Worm (Caenorhabditis elegans) whole organism, L3 larva: ENCODE results near the gene B0410.1.

Experiments
- ZK546.5 ChIP-seq: sonication (generic microtip); optimal IDR thresholded peaks from 2 replicates; lab custom pipeline; 2017; ENCODE audit warnings: missing biosample characterization, missing genetic modification characterization
- aly-2 ChIP-seq: fragments of 150-350 bp; optimal IDR thresholded peaks from 2 replicates; lab custom pipeline; 2014; ENCODE audit warnings: missing biosample characterization, missing genetic modification characterization
- ceh-16 ChIP-seq: sonication (generic microtip); optimal IDR thresholded peaks from 2 replicates; lab custom pipeline; 2017; ENCODE audit warnings: missing biosample characterization, missing genetic modification characterization
- elt-3 ChIP-seq, 3 experiments: fragments of 150-350 bp in 1 of 3; sonication (generic microtip) in 2 of 3; optimal IDR thresholded peaks; 2 replicates in 2 of 3; 4 replicates in 1 of 3; lab custom pipeline; 2014 to 2017; ENCODE audit warnings: missing biosample characterization in 3 of 3, missing genetic modification characterization in 3 of 3
- nhr-11 ChIP-seq: fragments of 150-350 bp; optimal IDR thresholded peaks from 2 replicates; lab custom pipeline; 2014; ENCODE audit warnings: missing biosample characterization, missing genetic modification characterization
- nhr-23 ChIP-seq: fragments of 150-350 bp; optimal IDR thresholded peaks from 2 replicates; lab custom pipeline; 2014; ENCODE audit warnings: missing biosample characterization, missing genetic modification reagents, missing genetic modification characterization
- nhr-25 ChIP-seq: sonication (generic microtip); optimal IDR thresholded peaks from 2 replicates; lab custom pipeline; 2017; ENCODE audit warnings: missing biosample characterization, missing genetic modification characterization
- nhr-43 ChIP-seq: sonication (generic microtip); optimal IDR thresholded peaks from 2 replicates; lab custom pipeline; 2016; ENCODE audit warnings: mild to moderate bottlenecking, missing genetic modification characterization, missing compliant biosample characterization; ENCODE audit not compliant: poor library complexity, severe bottlenecking
- nhr-76 ChIP-seq: fragments of 150-350 bp; sonication (generic microtip); optimal IDR thresholded peaks from 5 replicates; lab custom pipeline; 2014; ENCODE audit warnings: missing biosample characterization, missing genetic modification characterization
- pqm-1 ChIP-seq: fragments of 150-350 bp; optimal IDR thresholded peaks from 2 replicates; lab custom pipeline; 2017; ENCODE audit warnings: missing biosample characterization, missing genetic modification characterization, inconsistent platforms
- snpc-4 ChIP-seq: fragments of 150-350 bp; optimal IDR thresholded peaks from 2 replicates; lab custom pipeline; 2014; ENCODE audit warnings: missing biosample characterization, missing genetic modification characterization
- tbx-2 ChIP-seq: sonication (generic microtip); optimal IDR thresholded peaks from 2 replicates; lab custom pipeline; 2016; ENCODE audit warnings: mild to moderate bottlenecking, missing genetic modification characterization, missing compliant biosample characterization
- zag-1 ChIP-seq: fragments of 150-350 bp; optimal IDR thresholded peaks from 2 replicates; lab custom pipeline; 2014; ENCODE audit warnings: missing biosample characterization, missing genetic modification characterization
- ztf-11 ChIP-seq: fragments of 150-350 bp; optimal IDR thresholded peaks from 2 replicates; lab custom pipeline; 2014; ENCODE audit warnings: missing biosample characterization, missing genetic modification characterization

DNA sequence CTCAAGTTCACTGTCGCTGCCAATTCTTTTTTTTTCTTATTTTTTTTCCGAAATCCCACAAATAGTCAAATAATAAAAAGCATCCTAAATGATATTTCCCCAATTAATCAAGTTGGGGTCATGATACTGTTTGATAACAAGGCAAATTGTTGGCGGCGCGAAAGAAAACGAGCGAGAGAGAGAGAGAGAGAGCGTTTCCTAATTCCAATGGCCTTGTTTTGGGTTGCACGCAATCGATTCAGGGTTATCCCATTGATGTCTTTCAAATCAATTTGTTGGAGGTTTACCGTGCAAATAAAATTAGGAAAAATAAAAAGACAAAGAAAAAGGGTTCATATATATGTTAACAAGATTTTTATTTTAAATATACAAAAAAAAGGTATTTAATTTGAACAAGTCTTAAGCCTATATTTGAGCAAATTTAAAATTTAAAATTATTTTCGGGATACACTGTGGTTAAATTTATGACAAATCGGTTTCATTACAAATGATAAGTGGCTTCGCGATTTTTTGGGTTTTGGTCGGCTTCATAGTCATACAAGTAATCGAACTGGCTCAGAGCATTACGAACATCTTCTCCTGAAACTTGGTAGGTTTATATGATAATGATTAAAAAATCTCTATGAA, 28.7 kb upstream of the B0410.1 start:
- peak; percentile 56 for TF ChIP-seq nhr-43 (tag; lab: Kevin White, UChicago)
- no peak for TF ChIP-seq aly-2 (tag; lab: Kevin White, UChicago)
- TF ChIP-seq elt-3 (tag; optimal IDR thresholded peaks at IDR 0.05; lab: Kevin White, UChicago): peak in 1 of 3 experiments; percentile 74
- no peak for TF ChIP-seq nhr-76 (tag; lab: Kevin White, UChicago)
- TF ChIP-seq snpc-4: no peak
- no peak for TF ChIP-seq nhr-23 (tag; lab: Kevin White, UChicago)
- no peak for TF ChIP-seq zag-1
- TF ChIP-seq tbx-2 (tag; lab: Kevin White, UChicago): peak; percentile 49
- no peak for TF ChIP-seq ZK546.5 (tag; lab: Kevin White, UChicago)
- no peak for TF ChIP-seq ceh-16 (tag; lab: Kevin White, UChicago)
- no peak for TF ChIP-seq nhr-11
- TF ChIP-seq ztf-11 (tag; lab: Kevin White, UChicago): no peak
- peak; percentile 48 for TF ChIP-seq nhr-25 (tag; lab: Kevin White, UChicago)
- no peak for TF ChIP-seq pqm-1 (tag; lab: Kevin White, UChicago)
